Worm (Caenorhabditis elegans) whole organism, midembryonic: ENCODE measurements around the gene alg-4.

Source experiments
- T22C8.4 ChIP-seq: fragments of 200-800 bp; sonication (Bioruptor generic); IDR thresholded peaks from 2 replicates; pipeline ENCODE4 v1.3.6; 2022; ENCODE audit warnings: missing genetic modification characterization, missing compliant biosample characterization
- cog-1 ChIP-seq: sonication (generic microtip); optimal IDR thresholded peaks from 2 replicates; lab custom pipeline; 2016; ENCODE audit warnings: missing genetic modification characterization, missing compliant biosample characterization
- flt-1 ChIP-seq: fragments of 200-800 bp; sonication (Bioruptor generic); IDR thresholded peaks from 2 replicates; pipeline ENCODE4 v1.3.6; 2022; ENCODE audit warnings: missing genetic modification characterization, missing compliant biosample characterization
- klf-2 ChIP-seq: fragments of 200-800 bp; sonication (Bioruptor generic); conservative IDR thresholded peaks from 2 replicates; pipeline ENCODE4 v1.3.6; 2022; ENCODE audit warnings: missing genetic modification reagents, missing genetic modification characterization, missing compliant biosample characterization
- med-1 ChIP-seq: sonication (generic microtip); optimal IDR thresholded peaks from 2 replicates; lab custom pipeline; 2017; ENCODE audit warnings: missing genetic modification characterization, mild to moderate bottlenecking, missing compliant biosample characterization, antibody characterized with exemption, missing genetic modification reagents; ENCODE audit not compliant: insufficient read depth
- ref-1 ChIP-seq: fragments of 200-800 bp; sonication (Bioruptor generic); conservative IDR thresholded peaks from 2 replicates; pipeline ENCODE4 v1.3.6; 2022; ENCODE audit warnings: missing genetic modification reagents, missing genetic modification characterization, missing compliant biosample characterization
- tab-1 ChIP-seq: fragments of 200-800 bp; sonication (Bioruptor generic); IDR thresholded peaks from 2 replicates; pipeline ENCODE4 v1.3.6; 2022; ENCODE audit warnings: missing genetic modification characterization, missing compliant biosample characterization
- ztf-23 ChIP-seq: fragments of 200-800 bp; sonication (Bioruptor generic); IDR thresholded peaks from 2 replicates; pipeline ENCODE4 v1.3.6; 2022; ENCODE audit warnings: missing genetic modification reagents, missing genetic modification characterization, missing compliant biosample characterization
- ztf-29 ChIP-seq: fragments of 200-800 bp; sonication (Bioruptor generic); IDR thresholded peaks from 2 replicates; pipeline ENCODE4 v1.3.6; 2022; ENCODE audit warnings: missing genetic modification reagents, missing genetic modification characterization, missing compliant biosample characterization

DNA sequence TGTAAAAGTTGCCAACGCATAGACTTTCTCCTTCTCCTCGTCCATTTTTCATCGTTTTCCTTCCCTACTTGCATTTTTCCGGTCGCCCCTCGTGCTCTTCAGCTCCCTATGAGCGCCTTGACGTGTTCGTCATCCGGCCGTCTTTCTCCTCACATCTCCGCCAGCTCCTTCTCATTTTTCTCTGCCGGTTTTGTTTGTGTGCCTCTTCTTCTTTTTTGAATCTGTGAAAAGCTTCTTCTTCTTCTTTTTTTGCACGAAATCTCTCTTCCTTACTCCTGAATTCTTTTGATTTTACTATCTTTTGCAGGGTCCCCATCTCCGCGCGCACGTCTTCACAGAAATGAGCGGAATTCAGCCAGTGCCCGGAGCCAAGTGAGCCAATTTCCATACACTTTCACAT, 39.7 kb downstream of the alg-4 start, which contains the start of gene K11H3.3:
- TF ChIP-seq tab-1 (GFP tag; lab: Robert Waterston, UW), result no peak
- no peak for TF ChIP-seq ztf-23 (GFP tag; lab: Robert Waterston, UW)
- no peak for TF ChIP-seq ref-1 (GFP tag; lab: Robert Waterston, UW)
- no peak for TF ChIP-seq flt-1 (GFP tag; lab: Robert Waterston, UW)
- TF ChIP-seq klf-2, result no peak
- no peak for TF ChIP-seq ztf-29 (GFP tag; lab: Robert Waterston, UW)
- no peak for TF ChIP-seq T22C8.4 (GFP tag; lab: Robert Waterston, UW)
- no peak for TF ChIP-seq med-1 (GFP tag; lab: Kevin White, UChicago)
- TF ChIP-seq cog-1 (tag; lab: Kevin White, UChicago), result no peak
